Worm (Caenorhabditis elegans): Measurements from ENCODE around the gene Y49F6B.19.

DNA sequence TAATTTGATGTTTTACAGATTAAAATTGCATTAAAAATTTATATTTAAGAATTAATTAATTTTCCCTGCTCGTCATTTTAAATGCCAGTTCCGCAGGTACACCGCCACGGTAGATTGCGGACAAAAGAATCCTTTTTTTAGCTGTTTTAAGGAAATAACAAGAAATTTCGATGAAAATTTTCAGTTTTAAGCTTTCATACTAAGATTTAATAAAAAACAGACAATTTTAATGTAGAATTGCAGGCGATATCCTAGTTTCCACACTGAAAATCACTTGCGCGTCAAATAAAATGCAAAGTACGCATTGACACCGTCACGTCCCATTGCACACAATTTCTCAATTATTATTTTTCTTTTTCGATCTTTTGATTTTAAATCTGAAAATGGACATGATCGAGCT, 41.3 kb upstream of the Y49F6B.19 start, which contains the start of gene dnc-3:
- TF ChIP-seq B0310.2 (tag; optimal IDR thresholded peaks at IDR 0.05) (no peak), ama-1 (optimal IDR thresholded peaks at IDR 0.05) (no peak), flt-1 (GFP tag; IDR thresholded peaks at IDR 0.05) (no peak), ceh-36 (tag; optimal IDR thresholded peaks at IDR 0.05) (no peak), sea-1 (GFP tag; conservative IDR thresholded peaks at IDR 0.05) (no peak), hnd-1 (tag; optimal IDR thresholded peaks at IDR 0.05) (no peak), hmg-4 (GFP tag; optimal IDR thresholded peaks at IDR 0.05) (no peak)
